Worm (Caenorhabditis elegans): Measurements from ENCODE around the gene C46G7.1.

DNA sequence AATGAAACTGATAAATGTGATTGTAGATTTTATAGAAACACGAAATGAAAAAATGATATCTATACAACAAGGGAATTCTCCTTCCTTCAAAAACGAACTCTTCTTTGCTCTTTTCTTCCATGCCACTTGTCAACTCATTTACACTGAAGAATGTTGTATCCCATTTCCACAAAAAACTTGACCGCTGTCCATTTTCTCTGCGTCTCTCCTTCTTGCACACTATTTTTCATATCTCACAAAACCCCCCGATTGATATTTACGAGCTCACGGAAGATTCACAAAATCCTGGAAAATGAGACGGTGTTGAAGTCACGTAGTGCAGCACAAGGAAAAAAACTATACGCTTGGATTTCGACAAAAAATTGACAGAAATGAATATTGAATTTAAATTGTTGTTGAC, 17.3 kb downstream of the C46G7.1 start:
- TF ChIP-seq sptf-1 (tag; optimal IDR thresholded peaks at IDR 0.05) = no peak
- TF ChIP-seq unc-39 (tag; optimal IDR thresholded peaks at IDR 0.05) = no peak
- TF ChIP-seq pha-4 (tag; optimal IDR thresholded peaks at IDR 0.05) = no peak
- no peak for TF ChIP-seq lin-13 (tag; optimal IDR thresholded peaks at IDR 0.05)
- TF ChIP-seq unc-62 (GFP tag; optimal IDR thresholded peaks at IDR 0.05) = no peak
